Worm (Caenorhabditis elegans): ENCODE measurements around the gene R12G8.1.

- TF ChIP-seq blmp-1 (tag; optimal IDR thresholded peaks at IDR 0.05): no peak
- TF ChIP-seq ceh-43 (GFP tag; optimal IDR thresholded peaks at IDR 0.05): no peak
- no peak for TF ChIP-seq ztf-11 (tag; optimal IDR thresholded peaks at IDR 0.05)
- no peak for TF ChIP-seq lin-32 (GFP tag; optimal IDR thresholded peaks at IDR 0.05)
- TF ChIP-seq unc-39 (tag; optimal IDR thresholded peaks at IDR 0.05): no peak
- TF ChIP-seq unc-62 (GFP tag; optimal IDR thresholded peaks at IDR 0.05): no peak
- TF ChIP-seq nhr-2 (tag; optimal IDR thresholded peaks at IDR 0.05): no peak
- no peak for TF ChIP-seq elt-3 (tag; optimal IDR thresholded peaks at IDR 0.05)
- TF ChIP-seq nhr-28 (tag; optimal IDR thresholded peaks at IDR 0.05): no peak
- TF ChIP-seq lsy-2 (tag; optimal IDR thresholded peaks at IDR 0.05): no peak
- no peak for TF ChIP-seq cnd-1 (tag; optimal IDR thresholded peaks at IDR 0.05)
- TF ChIP-seq mab-5 (tag; optimal IDR thresholded peaks at IDR 0.05): no peak
These were observed 34.5 kb upstream of the R12G8.1 start, which contains the start of gene srab-12 for ce11 chrV:17783542-17783941.
